Worm (Caenorhabditis elegans): Measurements from ENCODE around the gene F09F9.2.

F09F9.2 gene

ce11 chrX:4147600-4148448 lies 36.6 kb upstream of the F09F9.2 start (continued):
- TF ChIP-seq let-607 (tag; optimal IDR thresholded peaks at IDR 0.05) = peak; percentile 1 to 31
- no peak for TF ChIP-seq efl-1 (GFP tag; optimal IDR thresholded peaks at IDR 0.05)
- no peak for TF ChIP-seq snpc-1.1 (tag; optimal IDR thresholded peaks at IDR 0.05; ENCODE audit: insufficient read depth)
- peak; percentile 90 for TF ChIP-seq nhr-90 (tag; optimal IDR thresholded peaks at IDR 0.05)
- peak; percentile 6 for TF ChIP-seq unc-130 (GFP tag; optimal IDR thresholded peaks at IDR 0.05)
- TF ChIP-seq nfya-1 (tag; optimal IDR thresholded peaks at IDR 0.05; ENCODE audit: borderline replicate concordance, insufficient read depth) = no peak
- TF ChIP-seq K12H6.12 (tag; optimal IDR thresholded peaks at IDR 0.05) = peak; percentile 35
- TF ChIP-seq ztf-22 (GFP tag; optimal IDR thresholded peaks at IDR 0.05) = no peak
- TF ChIP-seq ceh-27 (GFP tag; optimal IDR thresholded peaks at IDR 0.05) = no peak
- TF ChIP-seq ztf-3 (GFP tag; optimal IDR thresholded peaks at IDR 0.05) = peak; percentile 61
- TF ChIP-seq lir-1 (GFP tag; conservative IDR thresholded peaks at IDR 0.05) = no peak
- peak; percentile 48 for TF ChIP-seq nhr-80 (tag; optimal IDR thresholded peaks at IDR 0.05)
- no peak for TF ChIP-seq sptf-2 (GFP tag; optimal IDR thresholded peaks at IDR 0.05)
- no peak for TF ChIP-seq hsf-1 (GFP tag; IDR thresholded peaks at IDR 0.05)
- TF ChIP-seq F39B2.1 (GFP tag; IDR thresholded peaks at IDR 0.05) = peak; percentile 43
- no peak for TF ChIP-seq K11D2.4 (GFP tag; IDR thresholded peaks at IDR 0.05)
- no peak for TF ChIP-seq mes-4 (tag; optimal IDR thresholded peaks at IDR 0.05)
- no peak for TF ChIP-seq F57A8.1 (GFP tag; optimal IDR thresholded peaks at IDR 0.05)

DNA sequence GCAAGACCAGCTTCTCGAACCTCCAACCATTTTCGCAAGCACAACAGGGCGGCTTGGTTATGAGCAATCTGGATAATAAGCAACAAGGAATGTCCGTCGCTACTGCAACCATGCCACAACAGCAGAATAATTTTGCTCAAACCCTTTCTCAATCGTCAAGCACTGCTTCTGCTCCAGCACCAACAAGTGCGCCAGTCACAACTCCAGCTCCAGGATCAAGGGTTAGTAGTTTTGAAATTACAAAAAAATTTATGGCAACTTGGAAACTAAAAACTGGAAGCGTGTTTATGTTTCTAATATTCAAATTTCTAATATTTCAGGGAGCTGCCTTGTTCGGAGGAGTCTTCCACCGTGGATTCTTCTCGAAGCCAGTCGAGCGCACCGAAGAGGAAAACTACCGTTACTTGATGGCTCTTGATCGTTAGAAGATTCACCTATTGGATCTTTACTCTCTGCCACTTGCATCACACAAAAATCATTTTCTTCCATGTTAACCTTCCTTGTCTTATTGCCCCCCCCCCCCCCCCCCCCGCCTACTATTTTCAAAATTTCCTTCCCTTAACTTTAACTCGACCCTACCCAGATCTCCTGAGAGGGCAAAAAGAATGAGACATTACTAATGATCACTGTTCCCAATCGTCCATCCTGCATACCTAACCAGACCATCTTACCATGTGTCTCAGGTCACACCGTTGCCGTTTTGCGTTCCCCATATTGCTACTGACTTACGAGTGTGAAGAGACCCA lies 35.7 kb upstream of the F09F9.2 start:
- TF ChIP-seq F33H1.4 (GFP tag; IDR thresholded peaks at IDR 0.05) (no peak), ama-1 (optimal IDR thresholded peaks at IDR 0.05) (peak; percentile 71), ama-1 (GFP tag; optimal IDR thresholded peaks at IDR 0.05) (peak in 1 of 2 experiments; percentile 36), C06A6.2 (GFP tag; conservative IDR thresholded peaks at IDR 0.05) (no peak), B0336.3 (GFP tag; IDR thresholded peaks at IDR 0.05) (peak; percentile 4; the same call in 1 of the 2 replicates), Y53G8AR.9 (GFP tag; conservative IDR thresholded peaks at IDR 0.05) (peak; percentile 7; the same call in 1 of the 2 replicates), lin-35 (GFP tag; optimal IDR thresholded peaks at IDR 0.05) (peak in 1 of 3 experiments; percentile 8), ceh-100 (GFP tag; IDR thresholded peaks at IDR 0.05) (peak; percentile 12; the same call in 1 of the 2 replicates), rcor-1 (GFP tag; IDR thresholded peaks at IDR 0.05) (no peak)

- TF ChIP-seq dox-1 (GFP tag; IDR thresholded peaks at IDR 0.05) (no peak), nfyb-1 (GFP tag; IDR thresholded peaks at IDR 0.05) (no peak), cebp-1 (GFP tag; IDR thresholded peaks at IDR 0.05) (no peak), cebp-1 (tag; optimal IDR thresholded peaks at IDR 0.05) (no peak), Y79H2A.3 (GFP tag; conservative IDR thresholded peaks at IDR 0.05) (peak; percentile 54; the same call in 1 of the 2 replicates), zim-3 (tag; optimal IDR thresholded peaks at IDR 0.05) (peak; percentile 31), madf-6 (GFP tag; IDR thresholded peaks at IDR 0.05) (no peak), mxl-1 (tag; optimal IDR thresholded peaks at IDR 0.05) (no peak), ceh-40 (GFP tag; IDR thresholded peaks at IDR 0.05) (0 out of 2 replicates have a peak, but pooled peaks have one; percentile 4), lin-40 (tag; optimal IDR thresholded peaks at IDR 0.05) (no peak), let-526 (GFP tag; IDR thresholded peaks at IDR 0.05) (0 out of 2 replicates have a peak, but pooled peaks have one; percentile 4)
Measured at ce11 chrX:4146046-4146445, 34.8 kb upstream of the F09F9.2 start.
